Worm (Caenorhabditis elegans) whole organism, L1 larva: ENCODE data around the gene chil-26.

Experiments
- C16A3.4 ChIP-seq: fragments of 150-350 bp; optimal IDR thresholded peaks from 2 replicates; lab custom pipeline; 2014; ENCODE audit warnings: missing biosample characterization, missing genetic modification characterization
- ceh-82 ChIP-seq, 3 experiments: fragments of 150-350 bp in 1 of 3; sonication (generic microtip) in 2 of 3; optimal IDR thresholded peaks; 2 replicates each; lab custom pipeline; 2014 to 2017; ENCODE audit warnings: missing biosample characterization in 3 of 3, missing genetic modification characterization in 3 of 3
- fkh-10 ChIP-seq: sonication (generic microtip); optimal IDR thresholded peaks from 2 replicates; lab custom pipeline; 2017; ENCODE audit warnings: missing biosample characterization, missing genetic modification reagents, missing genetic modification characterization
- jun-1 ChIP-seq: fragments of 150-350 bp; optimal IDR thresholded peaks from 2 replicates; lab custom pipeline; 2014; ENCODE audit warnings: missing biosample characterization, missing genetic modification reagents, missing genetic modification characterization
- lin-13 ChIP-seq: fragments of 150-350 bp; optimal IDR thresholded peaks from 2 replicates; lab custom pipeline; 2014; ENCODE audit warnings: missing biosample characterization, missing genetic modification reagents, missing genetic modification characterization
- lsy-2 ChIP-seq, 2 experiments: fragments of 150-350 bp; optimal IDR thresholded peaks; 2 replicates each; lab custom pipeline; 2014; ENCODE audit warnings: missing biosample characterization in 2 of 2, missing genetic modification characterization in 2 of 2
- mep-1 ChIP-seq: fragments of 150-350 bp; optimal IDR thresholded peaks from 2 replicates; lab custom pipeline; 2014; ENCODE audit warnings: missing biosample characterization, missing genetic modification characterization
- nhr-19 ChIP-seq: fragments of 200-800 bp; sonication (Bioruptor generic); conservative IDR thresholded peaks from 2 replicates; pipeline ENCODE4 v1.3.6; 2022; ENCODE audit warnings: missing genetic modification characterization, missing compliant biosample characterization
- nhr-77 ChIP-seq: fragments of 150-350 bp; optimal IDR thresholded peaks from 2 replicates; lab custom pipeline; 2014; ENCODE audit warnings: missing biosample characterization, missing genetic modification characterization
- pag-3 ChIP-seq: sonication (generic microtip); optimal IDR thresholded peaks from 2 replicates; lab custom pipeline; 2017; ENCODE audit warnings: missing genetic modification characterization, mild to moderate bottlenecking, missing compliant biosample characterization, antibody characterized with exemption, borderline replicate concordance; ENCODE audit not compliant: insufficient read depth
- snpc-4 ChIP-seq: fragments of 150-350 bp; optimal IDR thresholded peaks from 2 replicates; lab custom pipeline; 2014; ENCODE audit warnings: missing biosample characterization, missing genetic modification characterization
- snu-23 ChIP-seq: sonication (generic microtip); optimal IDR thresholded peaks from 2 replicates; lab custom pipeline; 2016; ENCODE audit warnings: missing genetic modification characterization, missing compliant biosample characterization

DNA sequence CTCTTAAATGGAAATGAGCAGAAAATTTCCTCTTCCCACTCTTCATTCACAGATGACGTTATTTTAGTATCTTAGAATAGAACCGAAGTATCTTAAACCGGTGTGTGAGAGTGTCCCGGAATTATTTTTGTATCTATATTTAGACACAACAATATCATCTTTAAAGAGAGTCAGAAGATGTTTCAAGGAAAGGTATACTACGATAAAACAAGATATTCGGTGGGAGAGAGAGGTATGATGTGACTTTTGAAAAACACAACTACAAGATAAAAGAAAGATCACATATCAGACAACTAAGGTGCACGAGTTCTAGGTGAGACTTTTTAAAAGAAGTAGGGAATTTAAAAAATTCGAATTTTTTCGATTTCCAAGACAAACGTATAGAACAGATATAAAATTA, 15.7 kb downstream of the chil-26 start:
- no peak for TF ChIP-seq snpc-4 (tag; lab: Kevin White, UChicago)
- TF ChIP-seq C16A3.4 (tag; lab: Kevin White, UChicago), result no peak
- TF ChIP-seq lsy-2 (tag; optimal IDR thresholded peaks at IDR 0.05; lab: Kevin White, UChicago), result peak in 1 of 2 experiments; percentile 24
- no peak for TF ChIP-seq lin-13 (GFP tag; lab: Kevin White, UChicago)
- no peak for TF ChIP-seq jun-1
- TF ChIP-seq pag-3 (tag; lab: Kevin White, UChicago), result no peak
- TF ChIP-seq mep-1, result no peak
- TF ChIP-seq ceh-82 (tag; optimal IDR thresholded peaks at IDR 0.05; lab: Kevin White, UChicago), result no peak
- peak; percentile 21; the same call in 1 of the 2 replicates for TF ChIP-seq nhr-19
- TF ChIP-seq nhr-77 (tag; lab: Kevin White, UChicago), result no peak
- no peak for TF ChIP-seq fkh-10 (GFP tag; lab: Kevin White, UChicago)
- TF ChIP-seq snu-23, result no peak
